Fruit fly (Drosophila melanogaster): ENCODE data around the gene simj.

The simj gene

DNA sequence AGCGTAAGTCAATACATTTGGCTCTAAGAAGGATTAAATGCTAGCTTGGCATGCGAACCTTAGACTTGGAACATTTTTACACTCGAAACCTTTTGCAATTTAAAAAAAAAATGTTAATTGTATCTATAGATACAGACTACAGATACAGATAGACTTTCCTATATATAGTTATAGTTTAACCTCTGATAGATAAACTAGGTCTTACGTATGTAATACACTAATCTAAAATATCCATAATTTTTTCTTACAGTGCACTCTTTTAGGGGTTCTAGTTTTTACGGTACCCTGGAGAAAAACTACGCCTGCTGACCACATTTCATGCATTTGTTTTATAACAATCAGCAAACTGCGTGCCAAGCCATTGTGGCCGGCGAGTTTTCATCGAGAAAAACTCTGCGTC is 17.4 kb upstream of the simj start:
- TF ChIP-seq psq (optimal IDR thresholded peaks at IDR 0.05) (no peak), Sin3A (optimal IDR thresholded peaks at IDR 0.05) (no peak)

DNA sequence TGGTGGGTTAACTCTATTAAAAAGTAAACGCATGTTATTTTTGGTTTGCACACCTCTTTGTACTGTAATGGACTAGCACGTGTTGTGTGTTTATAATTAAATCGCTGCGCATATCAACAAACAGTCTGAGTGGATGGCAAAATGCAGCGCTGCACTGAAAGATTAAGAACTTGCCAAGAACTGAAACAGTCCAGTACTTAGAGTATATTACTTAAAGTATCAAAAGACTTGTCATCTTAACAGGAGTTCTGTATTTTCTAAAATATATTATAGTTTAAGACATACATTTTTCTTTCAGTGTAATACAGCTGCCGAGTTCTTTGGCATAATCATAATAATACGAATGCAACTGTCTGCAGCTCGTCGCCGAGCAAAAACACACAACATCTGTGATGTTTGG is 16.1 kb upstream of the simj start:
- TF ChIP-seq psq (optimal IDR thresholded peaks at IDR 0.05) (no peak), Myc (optimal IDR thresholded peaks at IDR 0.05) (no peak), h (optimal IDR thresholded peaks at IDR 0.05) (no peak), Sin3A (optimal IDR thresholded peaks at IDR 0.05) (no peak)

DNA sequence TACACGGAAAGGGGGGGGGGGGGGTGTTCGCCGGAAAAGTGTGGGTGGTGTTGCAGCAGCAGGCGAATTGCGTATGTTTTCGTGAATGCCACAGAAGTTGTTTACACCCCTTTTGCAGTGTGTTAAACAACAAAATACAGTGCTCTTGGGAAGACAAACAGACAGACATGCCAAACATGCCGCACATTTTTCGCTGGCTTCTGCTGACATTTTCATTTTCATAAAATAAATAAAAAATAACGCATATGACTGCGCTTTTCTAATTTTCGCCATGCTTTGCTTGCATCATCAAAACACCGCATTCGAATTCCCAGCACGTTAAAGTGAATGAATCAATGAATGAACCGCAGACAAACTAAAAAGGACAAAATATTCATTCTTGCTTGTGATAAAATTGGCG is 13.3 kb upstream of the simj start:
- TF ChIP-seq Myc (optimal IDR thresholded peaks at IDR 0.05) (no peak), ttk (optimal IDR thresholded peaks at IDR 0.05) (no peak), psq (optimal IDR thresholded peaks at IDR 0.05) (no peak)

DNA sequence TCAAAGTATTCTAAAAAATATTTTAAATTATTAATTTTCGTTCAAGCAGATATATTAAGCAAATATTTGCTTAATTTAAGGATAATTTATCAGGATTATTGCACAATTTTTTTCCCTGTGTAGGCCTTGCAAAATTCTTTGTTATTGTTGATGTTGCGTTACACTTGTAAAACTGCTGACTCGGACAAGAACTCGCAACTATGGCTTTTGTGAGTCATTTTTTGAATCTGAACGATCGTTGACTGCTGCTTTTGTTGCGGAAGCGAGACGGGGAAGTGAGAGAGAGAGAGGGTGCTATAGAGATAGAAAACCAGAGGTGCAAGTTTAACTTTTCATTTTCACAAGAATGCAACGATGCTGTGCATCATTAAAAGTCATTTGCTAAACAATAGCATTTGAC is 12.1 kb upstream of the simj start:
- TF ChIP-seq Sin3A (optimal IDR thresholded peaks at IDR 0.05) (no peak), psq (optimal IDR thresholded peaks at IDR 0.05) (no peak), insv (optimal IDR thresholded peaks at IDR 0.05) (no peak), Myc (optimal IDR thresholded peaks at IDR 0.05) (no peak), ttk (optimal IDR thresholded peaks at IDR 0.05) (no peak), h (optimal IDR thresholded peaks at IDR 0.05) (no peak)

DNA sequence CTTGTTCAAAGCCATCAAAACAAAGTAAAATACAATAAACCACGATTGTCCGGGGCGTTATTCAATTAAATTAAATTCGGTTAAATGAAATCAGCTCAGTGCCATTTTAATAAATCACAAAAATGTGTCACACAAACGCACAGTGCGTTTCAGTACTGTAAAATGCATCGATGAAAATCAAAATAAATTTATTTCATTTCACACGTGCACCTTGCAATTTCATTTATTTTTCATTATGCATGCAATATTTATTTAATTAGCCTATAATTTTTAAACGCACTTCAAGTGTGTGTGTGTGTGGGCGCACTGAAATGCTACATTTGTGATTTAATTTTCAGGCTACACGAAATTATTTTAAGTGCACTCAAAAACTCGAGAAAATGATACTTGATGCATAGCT is 10.1 kb upstream of the simj start:
- TF ChIP-seq psq (optimal IDR thresholded peaks at IDR 0.05): no peak
- TF ChIP-seq insv (optimal IDR thresholded peaks at IDR 0.05): no peak
- TF ChIP-seq ttk (optimal IDR thresholded peaks at IDR 0.05): no peak
- no peak for TF ChIP-seq Myc (optimal IDR thresholded peaks at IDR 0.05)
- no peak for TF ChIP-seq Sin3A (optimal IDR thresholded peaks at IDR 0.05)
- no peak for TF ChIP-seq h (optimal IDR thresholded peaks at IDR 0.05)

DNA sequence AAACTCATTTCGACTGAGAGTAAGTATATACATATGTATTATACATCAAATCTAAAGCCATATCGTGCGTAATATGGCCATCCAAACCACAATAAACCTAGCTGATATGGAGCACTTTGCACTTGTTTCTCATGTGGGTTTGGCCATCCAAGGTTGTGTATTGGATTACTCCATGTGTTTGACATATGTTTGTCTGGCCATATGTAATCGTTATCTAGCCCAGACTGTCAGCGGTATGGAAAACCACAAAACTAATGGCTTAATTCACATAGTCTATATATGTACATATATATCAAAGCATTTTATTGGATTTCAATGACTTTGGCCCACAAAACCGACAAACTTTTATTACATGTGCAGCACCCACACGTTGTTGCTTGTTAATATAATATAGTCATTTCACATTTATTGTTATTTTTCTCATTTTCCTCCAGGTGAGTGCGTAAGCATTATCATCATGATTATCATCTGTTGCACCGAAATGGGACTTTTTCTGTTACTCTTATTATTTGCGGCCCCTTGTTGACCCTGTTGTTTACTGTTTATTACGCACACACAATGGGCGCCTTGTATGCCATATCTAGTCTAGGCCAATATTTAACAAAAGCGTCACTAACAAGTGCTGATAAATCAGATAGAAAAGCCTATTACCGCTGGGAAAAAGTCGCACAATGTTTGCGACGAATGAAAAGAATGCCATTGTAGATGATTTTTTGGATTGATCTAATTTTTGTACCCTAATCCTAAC is 7.9 kb upstream of the simj start:
- TF ChIP-seq ttk (optimal IDR thresholded peaks at IDR 0.05) (no peak), h (optimal IDR thresholded peaks at IDR 0.05) (no peak), Myc (optimal IDR thresholded peaks at IDR 0.05) (no peak), Sin3A (optimal IDR thresholded peaks at IDR 0.05) (no peak), insv (optimal IDR thresholded peaks at IDR 0.05) (no peak), psq (optimal IDR thresholded peaks at IDR 0.05) (no peak)

DNA sequence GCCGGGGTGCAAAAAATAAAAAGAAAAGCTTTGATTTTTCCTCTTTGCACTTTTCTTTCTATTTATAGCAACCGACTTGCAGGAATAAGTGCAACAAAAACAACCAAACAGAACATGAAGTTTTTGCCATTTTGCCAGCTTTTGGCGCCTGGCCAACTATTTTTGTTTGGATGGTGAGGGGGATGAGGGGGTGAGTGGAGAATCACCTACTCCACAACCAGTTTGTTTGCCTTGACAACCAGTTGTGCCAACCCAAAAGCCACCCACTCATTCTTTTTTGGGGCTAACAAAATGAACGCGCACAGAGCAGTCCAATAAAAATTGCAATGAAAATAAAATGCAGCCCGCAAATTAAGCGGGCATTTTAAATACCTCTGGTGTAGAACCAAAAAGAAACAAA is 7.2 kb upstream of the simj start:
- TF ChIP-seq ttk (optimal IDR thresholded peaks at IDR 0.05): no peak
- TF ChIP-seq insv (optimal IDR thresholded peaks at IDR 0.05): no peak
- no peak for TF ChIP-seq Sin3A (optimal IDR thresholded peaks at IDR 0.05)
- TF ChIP-seq h (optimal IDR thresholded peaks at IDR 0.05): no peak
- no peak for TF ChIP-seq psq (optimal IDR thresholded peaks at IDR 0.05)
- TF ChIP-seq Myc (optimal IDR thresholded peaks at IDR 0.05): no peak

DNA sequence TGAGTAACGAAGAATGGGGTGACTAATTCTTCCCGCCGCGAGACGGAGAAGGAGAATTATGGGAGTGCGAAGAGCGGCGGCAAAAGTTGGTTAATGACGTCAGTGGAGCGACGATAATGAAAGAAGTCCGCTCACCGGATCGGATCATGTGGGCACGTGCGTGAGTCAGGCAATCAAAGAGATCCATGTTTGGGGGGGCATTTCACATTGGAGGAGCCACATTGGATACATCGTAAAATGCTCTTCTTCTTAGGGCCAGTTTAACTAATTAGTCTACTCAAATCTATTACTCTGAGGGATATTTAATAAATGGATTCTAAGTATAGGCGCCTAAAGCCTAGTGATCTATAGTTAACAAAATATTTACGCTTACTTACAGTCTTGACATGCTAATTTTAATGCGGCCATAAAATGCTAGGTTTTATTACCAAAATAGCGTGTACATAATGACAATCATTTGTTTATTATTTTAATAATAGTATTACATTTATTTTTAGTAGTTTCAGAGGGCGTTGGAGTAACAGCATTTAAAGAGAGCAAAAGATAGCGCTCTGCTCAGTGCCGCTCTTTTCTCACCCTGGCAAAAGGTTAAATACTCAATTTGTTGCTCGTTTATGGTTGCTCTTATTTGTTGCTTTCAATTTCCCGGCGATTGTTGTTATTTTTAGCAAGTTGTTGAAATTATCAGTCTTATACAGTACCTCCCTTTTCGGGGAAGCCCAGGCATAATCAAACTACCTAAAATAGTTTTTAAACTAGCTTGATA is 6.0 kb upstream of the simj start:
- TF ChIP-seq insv (optimal IDR thresholded peaks at IDR 0.05) (no peak), h (optimal IDR thresholded peaks at IDR 0.05) (no peak), psq (optimal IDR thresholded peaks at IDR 0.05) (no peak), ttk (optimal IDR thresholded peaks at IDR 0.05) (no peak), Sin3A (optimal IDR thresholded peaks at IDR 0.05) (no peak), Myc (optimal IDR thresholded peaks at IDR 0.05) (no peak)

DNA sequence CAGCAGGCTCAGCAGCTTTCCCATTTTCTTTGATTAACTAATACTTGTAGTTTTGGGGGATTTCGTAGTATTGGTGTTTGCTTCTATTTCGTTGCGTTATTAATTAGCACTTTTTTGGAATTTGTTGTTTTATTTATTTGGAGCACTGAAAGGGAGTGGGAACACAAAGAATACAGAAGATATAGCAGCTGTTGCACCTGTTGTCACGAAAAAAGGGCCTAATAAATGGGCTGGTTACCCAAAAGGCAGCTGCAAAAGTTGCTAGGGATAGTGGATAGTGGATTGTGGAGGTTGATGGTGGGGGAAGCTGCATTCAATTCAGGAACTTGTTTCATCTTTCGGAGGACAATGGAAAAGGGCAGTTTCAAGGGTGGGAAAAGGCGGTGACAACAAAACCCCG is 5.0 kb upstream of the simj start:
- no peak for TF ChIP-seq psq (optimal IDR thresholded peaks at IDR 0.05)
- TF ChIP-seq insv (optimal IDR thresholded peaks at IDR 0.05): no peak
- TF ChIP-seq Sin3A (optimal IDR thresholded peaks at IDR 0.05): no peak
- TF ChIP-seq h (optimal IDR thresholded peaks at IDR 0.05): no peak
- no peak for TF ChIP-seq ttk (optimal IDR thresholded peaks at IDR 0.05)
- TF ChIP-seq Myc (optimal IDR thresholded peaks at IDR 0.05): no peak

DNA sequence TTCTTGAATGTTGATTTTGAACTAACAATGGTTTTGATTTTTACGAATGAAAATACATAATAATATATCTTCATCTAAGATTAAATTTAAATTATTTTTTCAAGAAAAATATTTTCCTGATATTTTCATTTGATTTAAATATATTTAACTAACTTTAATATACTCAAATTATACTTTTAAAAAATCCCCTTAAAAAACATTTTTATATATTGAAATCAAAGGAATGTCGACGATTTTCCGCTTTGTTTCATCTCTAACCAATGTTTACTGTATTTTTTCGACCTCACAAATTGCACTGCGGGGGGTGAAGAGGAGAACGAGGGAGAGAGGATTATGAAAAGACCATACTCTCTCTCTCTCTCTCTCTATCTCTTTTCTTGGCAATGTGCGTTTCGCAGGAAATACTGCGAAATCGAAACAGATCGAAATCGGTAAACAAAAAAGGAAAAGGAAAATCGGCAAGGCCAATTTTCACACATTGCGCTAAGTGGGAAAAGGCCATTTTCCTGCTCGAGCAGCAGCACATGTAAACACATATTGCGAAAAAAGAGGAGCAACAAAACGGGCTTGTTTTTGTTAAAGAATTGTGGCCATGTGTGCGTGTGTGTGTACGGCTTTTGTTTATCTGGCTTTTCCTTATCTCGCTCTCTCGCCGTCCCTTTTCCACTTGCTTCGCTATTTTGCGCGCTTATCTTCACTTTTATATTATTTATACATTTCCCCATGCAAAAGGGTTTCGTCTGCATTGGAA is 4.4 kb upstream of the simj start:
- TF ChIP-seq insv (optimal IDR thresholded peaks at IDR 0.05) (no peak), psq (optimal IDR thresholded peaks at IDR 0.05) (no peak), ttk (optimal IDR thresholded peaks at IDR 0.05) (no peak), Sin3A (optimal IDR thresholded peaks at IDR 0.05) (no peak), Myc (optimal IDR thresholded peaks at IDR 0.05) (no peak), h (optimal IDR thresholded peaks at IDR 0.05) (no peak)

DNA sequence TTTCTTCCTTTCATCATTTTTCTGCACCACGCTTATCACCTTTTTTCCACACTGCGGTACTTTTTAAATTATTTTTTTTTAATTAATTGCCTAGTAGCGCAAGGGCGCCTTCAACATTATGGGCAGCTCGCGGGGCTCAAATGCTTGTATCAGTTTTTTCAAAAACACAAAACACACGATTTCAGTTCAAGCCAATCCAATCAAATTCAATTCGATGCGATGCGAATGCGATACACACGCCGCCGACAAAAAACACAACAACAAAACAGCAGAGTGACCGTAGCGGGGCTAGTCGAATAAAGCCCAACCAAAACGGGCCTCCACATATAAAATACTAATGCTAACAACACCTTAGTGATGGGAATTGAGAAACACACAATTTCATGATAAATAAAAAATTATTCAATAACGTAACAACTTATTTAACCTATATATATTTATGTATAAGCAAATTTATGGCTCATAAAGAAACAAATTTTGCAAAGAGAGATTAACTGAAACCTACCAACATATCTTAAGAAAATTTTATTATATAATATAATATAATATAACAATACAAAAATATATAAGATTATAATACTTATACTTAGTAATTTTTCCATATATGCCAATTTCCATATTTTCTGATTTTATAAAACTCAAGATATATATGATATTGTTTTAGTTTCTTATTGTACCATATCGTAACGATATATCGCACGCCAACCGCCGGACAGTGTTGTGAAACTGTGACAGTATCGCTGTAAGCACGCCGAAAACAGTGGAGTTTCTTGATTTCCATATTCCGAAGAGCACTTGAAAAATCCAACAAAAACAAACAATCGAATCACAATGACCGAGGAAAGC is 3.6 kb upstream of the simj start, which contains the start of the genes CG32066 and CG8003:
Gene CG32066 (minus strand): TSS at position 270 of the 846 bp plus-strand sequence.
Gene CG8003 (plus strand): TSS at position 732 of the 846 bp plus-strand sequence.
- TF ChIP-seq h (optimal IDR thresholded peaks at IDR 0.05) (no peak), Sin3A (optimal IDR thresholded peaks at IDR 0.05) (no peak), ttk (optimal IDR thresholded peaks at IDR 0.05) (no peak), psq (optimal IDR thresholded peaks at IDR 0.05) (no peak), insv (optimal IDR thresholded peaks at IDR 0.05) (no peak), Myc (optimal IDR thresholded peaks at IDR 0.05) (no peak)
